Fruit fly (Drosophila melanogaster) whole organism, embryonic: ENCODE data around the gene CkIIalpha-i3.

Experiments
- Awh ChIP-seq: fragments of 200-800 bp; sonication (Bioruptor generic); IDR thresholded peaks from 2 replicates; pipeline ENCODE4, ENCODE4 v1.3.6; 2022; ENCODE audit warnings: missing biosample characterization, missing genetic modification characterization
- BEAF-32 ChIP-seq: fragments of 200-800 bp; sonication (Bioruptor generic); optimal IDR thresholded peaks from 3 replicates; lab custom pipeline; 2017; ENCODE audit warnings: missing biosample characterization, missing genetic modification characterization, mild to moderate bottlenecking, moderate library complexity, missing genetic modification reagents
- CG10462 ChIP-seq: fragments of 200-800 bp; sonication (Bioruptor generic); optimal IDR thresholded peaks from 2 replicates; lab custom pipeline; 2016; ENCODE audit warnings: missing biosample characterization, missing genetic modification characterization
- CG10654 ChIP-seq: fragments of 200-800 bp; sonication (Bioruptor generic); optimal IDR thresholded peaks from 2 replicates; lab custom pipeline; 2016; ENCODE audit warnings: missing biosample characterization, missing genetic modification characterization
- CG11093 ChIP-seq: fragments of 200-800 bp; sonication (Bioruptor generic); IDR thresholded peaks from 3 replicates; pipeline ENCODE4 v1.3.6; 2022; ENCODE audit warnings: missing biosample characterization, missing genetic modification characterization
- CG11456 ChIP-seq: fragments of 200-800 bp; sonication (Bioruptor generic); IDR thresholded peaks from 3 replicates; pipeline ENCODE4 v1.3.6; 2022; ENCODE audit warnings: missing biosample characterization, missing genetic modification characterization
- CG11504 ChIP-seq: fragments of 200-800 bp; sonication (Bioruptor generic); optimal IDR thresholded peaks from 3 replicates; lab custom pipeline; 2019; ENCODE audit warnings: missing biosample characterization, mild to moderate bottlenecking, missing genetic modification characterization, moderate library complexity
- CG12391 ChIP-seq: fragments of 200-800 bp; sonication (Bioruptor generic); optimal IDR thresholded peaks from 3 replicates; lab custom pipeline; 2018; ENCODE audit warnings: missing biosample characterization, mild to moderate bottlenecking, missing genetic modification characterization, moderate library complexity
- CG12769 ChIP-seq: fragments of 200-800 bp; sonication (Bioruptor generic); optimal IDR thresholded peaks from 2 replicates; lab custom pipeline; 2019; ENCODE audit warnings: missing biosample characterization, mild to moderate bottlenecking, missing genetic modification characterization, moderate library complexity
- CG13894 ChIP-seq: fragments of 200-800 bp; sonication (Bioruptor generic); optimal IDR thresholded peaks from 3 replicates; lab custom pipeline; 2018; ENCODE audit warnings: missing biosample characterization, mild to moderate bottlenecking, missing genetic modification characterization, moderate library complexity
- CG14667 ChIP-seq: fragments of 200-800 bp; sonication (Bioruptor generic); IDR thresholded peaks from 2 replicates; pipeline ENCODE4 v1.3.6; 2022; ENCODE audit warnings: missing biosample characterization, missing genetic modification characterization
- CG14965 ChIP-seq: fragments of 200-800 bp; sonication (Bioruptor generic); optimal IDR thresholded peaks from 2 replicates; lab custom pipeline; 2016; ENCODE audit warnings: missing biosample characterization, missing genetic modification characterization, borderline replicate concordance
- CG17829 ChIP-seq: fragments of 200-800 bp; optimal IDR thresholded peaks from 2 replicates; lab custom pipeline; 2019; ENCODE audit warnings: missing biosample characterization, mild to moderate bottlenecking, missing genetic modification characterization, moderate library complexity
- CG1832 ChIP-seq: fragments of 200-800 bp; sonication (Bioruptor generic); optimal IDR thresholded peaks from 2 replicates; lab custom pipeline; 2017; ENCODE audit warnings: missing biosample characterization, mild to moderate bottlenecking, missing genetic modification characterization, inconsistent platforms
- CG31365 ChIP-seq: fragments of 200-800 bp; sonication (Bioruptor generic); optimal IDR thresholded peaks from 2 replicates; lab custom pipeline; 2018; ENCODE audit warnings: missing biosample characterization, mild to moderate bottlenecking, missing genetic modification characterization
- CG31388 ChIP-seq: fragments of 200-800 bp; sonication (Bioruptor generic); optimal IDR thresholded peaks from 2 replicates; lab custom pipeline; 2016; ENCODE audit warnings: missing biosample characterization, missing genetic modification characterization
- CG3407 ChIP-seq: fragments of 200-800 bp; sonication (Bioruptor generic); optimal IDR thresholded peaks from 2 replicates; lab custom pipeline; 2018; ENCODE audit warnings: missing biosample characterization, mild to moderate bottlenecking, missing genetic modification characterization
- CG3838 ChIP-seq: fragments of 200-800 bp; sonication (Bioruptor generic); optimal IDR thresholded peaks from 3 replicates; lab custom pipeline; 2016; ENCODE audit warnings: missing biosample characterization, missing genetic modification characterization
- CG4404 ChIP-seq: fragments of 200-800 bp; sonication (Bioruptor generic); IDR thresholded peaks from 2 replicates; pipeline ENCODE4 v1.3.6; 2022; ENCODE audit warnings: missing biosample characterization, missing genetic modification characterization
- CG6654 ChIP-seq: fragments of 200-800 bp; sonication (Bioruptor generic); optimal IDR thresholded peaks from 2 replicates; lab custom pipeline; 2017; ENCODE audit warnings: missing biosample characterization, mild to moderate bottlenecking, missing genetic modification characterization
- CG6813 ChIP-seq: fragments of 200-800 bp; sonication (Bioruptor generic); optimal IDR thresholded peaks from 2 replicates; lab custom pipeline; 2017; ENCODE audit warnings: missing biosample characterization, missing genetic modification characterization, mild to moderate bottlenecking, moderate library complexity, missing genetic modification reagents
- CG7987 ChIP-seq: fragments of 200-800 bp; sonication (Bioruptor generic); optimal IDR thresholded peaks from 2 replicates; lab custom pipeline; 2018; ENCODE audit warnings: missing biosample characterization, mild to moderate bottlenecking, missing genetic modification characterization, moderate library complexity
- CG9609 ChIP-seq: fragments of 200-800 bp; sonication (Bioruptor generic); optimal IDR thresholded peaks from 3 replicates; lab custom pipeline; 2016; ENCODE audit warnings: missing biosample characterization, missing genetic modification characterization
- Dad ChIP-seq: fragments of 200-800 bp; sonication (Bioruptor generic); optimal IDR thresholded peaks from 3 replicates; lab custom pipeline; 2016; ENCODE audit warnings: missing biosample characterization, missing genetic modification characterization
- Ets65A ChIP-seq: fragments of 200-800 bp; sonication (Bioruptor generic); peaks from one replicate; lab custom pipeline; 2016; ENCODE audit warnings: missing biosample characterization, missing genetic modification characterization
- Ets97D ChIP-seq: fragments of 200-800 bp; sonication (Bioruptor generic); optimal IDR thresholded peaks from 3 replicates; lab custom pipeline; 2016; ENCODE audit warnings: missing biosample characterization, missing genetic modification characterization
- Fer2 ChIP-seq: fragments of 200-800 bp; sonication (Bioruptor generic); optimal IDR thresholded peaks from 2 replicates; lab custom pipeline; 2018; ENCODE audit warnings: missing biosample characterization, mild to moderate bottlenecking, missing genetic modification characterization, moderate library complexity
- HLHmδ ChIP-seq: fragments of 200-800 bp; sonication (Bioruptor generic); optimal IDR thresholded peaks from 2 replicates; lab custom pipeline; 2018; ENCODE audit warnings: missing biosample characterization, mild to moderate bottlenecking, missing genetic modification characterization, moderate library complexity
- Lim3 ChIP-seq: fragments of 200-800 bp; sonication (Bioruptor generic); IDR thresholded peaks from 2 replicates; pipeline ENCODE4 v1.3.6; 2022; ENCODE audit warnings: missing biosample characterization, missing genetic modification characterization
- Max ChIP-seq: fragments of 200-800 bp; sonication (Bioruptor generic); optimal IDR thresholded peaks from 2 replicates; lab custom pipeline; 2016; ENCODE audit warnings: missing biosample characterization, mild to moderate bottlenecking, missing genetic modification characterization
- NC2β ChIP-seq: fragments of 200-800 bp; sonication (Bioruptor generic); optimal IDR thresholded peaks from 2 replicates; lab custom pipeline; 2016; ENCODE audit warnings: missing biosample characterization, missing genetic modification characterization
- Nf-YA ChIP-seq: fragments of 200-800 bp; sonication (Bioruptor generic); IDR thresholded peaks from 2 replicates; pipeline ENCODE4 v1.3.6; 2022; ENCODE audit warnings: missing biosample characterization, missing genetic modification characterization
- Rfx ChIP-seq: fragments of 200-800 bp; sonication (Bioruptor generic); IDR thresholded peaks from 2 replicates; pipeline ENCODE4 v1.3.6; 2022; ENCODE audit warnings: missing biosample characterization, missing genetic modification characterization
- Sin3A ChIP-seq: fragments of >200 bp; optimal IDR thresholded peaks from 2 replicates; lab custom pipeline; 2018
- Vsx1 ChIP-seq: fragments of 200-800 bp; sonication (Bioruptor generic); optimal IDR thresholded peaks from 2 replicates; lab custom pipeline; 2017; ENCODE audit warnings: missing biosample characterization, mild to moderate bottlenecking, missing genetic modification characterization, missing genetic modification reagents
- bab2 ChIP-seq: fragments of 200-800 bp; sonication (Bioruptor generic); optimal IDR thresholded peaks from 2 replicates; lab custom pipeline; 2016; ENCODE audit warnings: missing biosample characterization, missing genetic modification characterization
- bcd ChIP-seq: fragments of 200-800 bp; sonication (Bioruptor generic); optimal IDR thresholded peaks from 2 replicates; lab custom pipeline; 2017; ENCODE audit warnings: missing biosample characterization, mild to moderate bottlenecking, missing genetic modification characterization
- chif ChIP-seq, 2 experiments: fragments of 200-800 bp; sonication (Bioruptor generic); optimal IDR thresholded peaks; 3 replicates each; lab custom pipeline; 2016; ENCODE audit warnings: missing biosample characterization in 2 of 2, missing genetic modification characterization in 2 of 2
- chn ChIP-seq: fragments of 200-800 bp; sonication (Bioruptor generic); optimal IDR thresholded peaks from 2 replicates; lab custom pipeline; 2016; ENCODE audit warnings: missing biosample characterization, missing genetic modification characterization
- croc ChIP-seq: fragments of 200-800 bp; sonication (Bioruptor generic); conservative IDR thresholded peaks from 3 replicates; pipeline ENCODE4 v1.3.6; 2022; ENCODE audit warnings: missing biosample characterization, missing genetic modification characterization
- hbn ChIP-seq: fragments of 200-800 bp; sonication (Bioruptor generic); IDR thresholded peaks from 2 replicates; pipeline ENCODE4 v1.3.6; 2022; ENCODE audit warnings: missing biosample characterization, missing genetic modification characterization; ENCODE audit not compliant: partially characterized antibody
- luna ChIP-seq: fragments of 200-800 bp; sonication (Bioruptor generic); optimal IDR thresholded peaks from 2 replicates; lab custom pipeline; 2016; ENCODE audit warnings: missing biosample characterization, missing genetic modification characterization
- org-1 ChIP-seq: fragments of 200-800 bp; sonication (Bioruptor generic); optimal IDR thresholded peaks from 2 replicates; lab custom pipeline; 2017; ENCODE audit warnings: missing biosample characterization, missing genetic modification characterization
- prd ChIP-seq, 3 experiments: fragments of >200 bp in 2 of 3; fragments of 200-800 bp in 1 of 3; sonication (Bioruptor generic) in 1 of 3; optimal IDR thresholded peaks in 2 of 3; IDR thresholded peaks in 1 of 3; 2 replicates in 2 of 3; 3 replicates in 1 of 3; pipeline versions ENCODE4 v1.3.6 to Lab custom; 2017 to 2022; ENCODE audit warnings: missing biosample characterization in 1 of 3, missing genetic modification characterization in 1 of 3
- pros ChIP-seq: fragments of 200-800 bp; sonication (Bioruptor generic); optimal IDR thresholded peaks from 3 replicates; lab custom pipeline; 2019; ENCODE audit warnings: missing biosample characterization, mild to moderate bottlenecking, missing genetic modification characterization, moderate library complexity
- pzg ChIP-seq: fragments of 200-800 bp; sonication (Bioruptor generic); optimal IDR thresholded peaks from 3 replicates; lab custom pipeline; 2018; ENCODE audit warnings: missing biosample characterization, mild to moderate bottlenecking, missing genetic modification characterization, moderate library complexity
- sd ChIP-seq: fragments of 200-800 bp; sonication (Bioruptor generic); optimal IDR thresholded peaks from 3 replicates; lab custom pipeline; 2018; ENCODE audit warnings: missing biosample characterization, mild to moderate bottlenecking, missing genetic modification characterization, moderate library complexity
- shn ChIP-seq: fragments of 200-800 bp; sonication (Bioruptor generic); optimal IDR thresholded peaks from 3 replicates; lab custom pipeline; 2016; ENCODE audit warnings: missing biosample characterization, missing genetic modification characterization
- stc ChIP-seq: fragments of 200-800 bp; sonication (Bioruptor generic); IDR thresholded peaks from 2 replicates; pipeline ENCODE4 v1.3.6; 2022; ENCODE audit warnings: missing biosample characterization, missing genetic modification characterization
- stwl ChIP-seq: fragments of 200-800 bp; sonication (Bioruptor generic); optimal IDR thresholded peaks from 3 replicates; lab custom pipeline; 2018; ENCODE audit warnings: missing biosample characterization, mild to moderate bottlenecking, missing genetic modification characterization, moderate library complexity
- usp ChIP-seq: fragments of >200 bp; optimal IDR thresholded peaks from 2 replicates; lab custom pipeline; 2017; ENCODE audit warnings: missing biosample characterization, missing genetic modification characterization

CkIIalpha-i3 gene

DNA sequence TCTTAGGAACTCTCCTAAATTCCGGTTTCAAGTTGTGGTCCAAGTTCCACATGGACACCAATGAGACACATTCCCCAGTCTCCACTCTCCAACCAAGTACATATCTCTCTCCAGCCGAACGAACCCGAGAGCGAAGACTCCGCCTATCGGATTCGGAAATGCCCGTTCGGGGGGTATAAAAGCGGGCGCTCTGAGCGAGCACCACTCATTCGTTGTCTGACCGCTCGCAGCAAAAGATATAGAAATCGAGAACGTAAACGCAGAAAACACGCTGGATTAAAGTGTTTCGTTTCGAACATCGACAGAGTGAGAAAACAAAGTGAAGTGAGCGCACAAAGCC, 38.8 kb upstream of the CkIIalpha-i3 start, which contains the start of gene emc (continued):
- TF ChIP-seq Nf-YA (GFP tag; lab: Robert Waterston, UW): peak; percentile 62; the same call in 1 of the 2 replicates
- TF ChIP-seq CG13894 (tag; lab: Kevin White, UChicago): peak; percentile 88
- no peak for TF ChIP-seq hbn
- TF ChIP-seq HLHmδ (GFP tag; lab: Kevin White, UChicago): peak; percentile 96
- TF ChIP-seq CG31388 (GFP tag; lab: Kevin White, UChicago): no peak
- TF ChIP-seq Awh: peak; percentile 68; the same call in 1 of the 2 replicates
- TF ChIP-seq shn (GFP tag; lab: Kevin White, UChicago): peak; percentile 42
- no peak for TF ChIP-seq luna
- no peak for TF ChIP-seq Sin3A (lab: Kevin White, UChicago)
- peak; percentile 68 for TF ChIP-seq sd (tag; lab: Kevin White, UChicago)
- TF ChIP-seq Ets65A (GFP tag; lab: Kevin White, UChicago): no peak
- TF ChIP-seq CG12769 (tag; lab: Kevin White, UChicago): peak; percentile 73
- TF ChIP-seq CG11093 (GFP tag; lab: Robert Waterston, UW): no peak
- TF ChIP-seq CG9609: peak; percentile 18
- no peak for TF ChIP-seq pzg (GFP tag; lab: Kevin White, UChicago)
- TF ChIP-seq BEAF-32 (GFP tag; lab: Kevin White, UChicago): no peak
- no peak for TF ChIP-seq CG1832 (GFP tag; lab: Kevin White, UChicago)
- TF ChIP-seq croc: no peak
- TF ChIP-seq Lim3: no peak
- TF ChIP-seq chn (GFP tag; lab: Kevin White, UChicago): no peak
- no peak for TF ChIP-seq CG6654
- TF ChIP-seq NC2β (GFP tag; lab: Kevin White, UChicago): peak; percentile 53
- TF ChIP-seq CG10654 (GFP tag; lab: Kevin White, UChicago): no peak
- TF ChIP-seq CG12391: peak; percentile 42
- TF ChIP-seq Vsx1 (GFP tag; lab: Kevin White, UChicago): peak; percentile 68
- peak; percentile 67; the same call in 2 of the 3 replicates for TF ChIP-seq CG11456 (GFP tag; lab: Robert Waterston, UW)
- TF ChIP-seq stwl (tag; lab: Kevin White, UChicago): peak; percentile 21
- peak; percentile 40 for TF ChIP-seq CG11504 (tag; lab: Kevin White, UChicago)
- TF ChIP-seq CG14667 (GFP tag; lab: Robert Waterston, UW): no peak
- no peak for TF ChIP-seq Ets97D
- TF ChIP-seq bab2 (GFP tag; lab: Kevin White, UChicago): peak; percentile 7
- peak; percentile 60; the same call in 1 of the 2 replicates for TF ChIP-seq Rfx
- no peak for TF ChIP-seq usp (GFP tag; lab: Kevin White, UChicago)
- no peak for TF ChIP-seq Fer2 (tag; lab: Kevin White, UChicago)
- TF ChIP-seq chif (GFP tag; optimal IDR thresholded peaks at IDR 0.05; lab: Kevin White, UChicago): no peak
- peak; percentile 32 for TF ChIP-seq Max
- no peak for TF ChIP-seq CG4404 (GFP tag; lab: Robert Waterston, UW)
- peak; percentile 61 for TF ChIP-seq CG31365 (tag; lab: Kevin White, UChicago)
- TF ChIP-seq CG14965 (GFP tag; lab: Kevin White, UChicago): no peak
- no peak for TF ChIP-seq CG3838 (GFP tag; lab: Kevin White, UChicago)
- no peak for TF ChIP-seq prd (optimal IDR thresholded peaks at IDR 0.05; lab: Kevin White, UChicago)
- TF ChIP-seq prd (GFP tag; IDR thresholded peaks at IDR 0.05; lab: Robert Waterston, UW): peak; percentile 28; the same call in 1 of the 3 replicates
- TF ChIP-seq org-1: peak; percentile 30
- peak; percentile 73 for TF ChIP-seq CG17829 (tag; lab: Kevin White, UChicago)
- peak; percentile 65 for TF ChIP-seq CG6813 (GFP tag; lab: Kevin White, UChicago)
- peak; percentile 63 for TF ChIP-seq bcd (GFP tag; lab: Kevin White, UChicago)
- TF ChIP-seq CG3407 (GFP tag; lab: Kevin White, UChicago): no peak
- TF ChIP-seq stc: peak; percentile 70; the same call in 1 of the 2 replicates
- no peak for TF ChIP-seq CG10462
- peak; percentile 56 for TF ChIP-seq Dad (GFP tag; lab: Kevin White, UChicago)
- TF ChIP-seq pros: peak; percentile 36
- TF ChIP-seq CG7987 (GFP tag; lab: Kevin White, UChicago): peak; percentile 84
